Fruit fly (Drosophila melanogaster) whole organism, wandering third instar larva: ENCODE data around the gene Pten.

Experiments
- Abd-B ChIP-seq: fragments of >200 bp; optimal IDR thresholded peaks from 2 replicates; lab custom pipeline; 2017; ENCODE audit warnings: missing biosample characterization, missing genetic modification characterization
- CG32264 ChIP-seq: fragments of 200-800 bp; sonication (Bioruptor generic); optimal IDR thresholded peaks from 2 replicates; lab custom pipeline; 2016; ENCODE audit warnings: missing biosample characterization, missing genetic modification characterization
- CG9705 ChIP-seq: fragments of 200-800 bp; sonication (Bioruptor generic); optimal IDR thresholded peaks from 2 replicates; lab custom pipeline; 2018; ENCODE audit warnings: missing biosample characterization, mild to moderate bottlenecking, missing genetic modification characterization
- Dfd ChIP-seq: fragments of >200 bp; optimal IDR thresholded peaks from 2 replicates; lab custom pipeline; 2017; ENCODE audit warnings: missing biosample characterization, missing genetic modification characterization
- Dif ChIP-seq: fragments of 200-275, 200-300 bp; sonication (Bioruptor generic); optimal IDR thresholded peaks from 2 replicates; lab custom pipeline; 2018; ENCODE audit warnings: missing biosample characterization, missing genetic modification characterization; ENCODE audit not compliant: partially characterized antibody
- GATAd ChIP-seq: sonication (Bioruptor generic); optimal IDR thresholded peaks from 2 replicates; lab custom pipeline; 2016; ENCODE audit warnings: missing biosample characterization, missing genetic modification characterization
- HLH106 ChIP-seq: fragments of 200-800 bp; optimal IDR thresholded peaks from 3 replicates; lab custom pipeline; 2019; ENCODE audit warnings: missing biosample characterization, mild to moderate bottlenecking, missing genetic modification characterization, moderate library complexity
- Hnf4 ChIP-seq: fragments of 200-800 bp; sonication (Bioruptor generic); optimal IDR thresholded peaks from 2 replicates; lab custom pipeline; 2016; ENCODE audit warnings: missing biosample characterization, mild to moderate bottlenecking, missing genetic modification characterization
- Hr78 ChIP-seq: fragments of >200 bp; optimal IDR thresholded peaks from 2 replicates; lab custom pipeline; 2017; ENCODE audit warnings: missing biosample characterization, missing genetic modification characterization
- Hr83 ChIP-seq: fragments of 200-300 bp; sonication (Bioruptor generic); optimal IDR thresholded peaks from 2 replicates; lab custom pipeline; 2016; ENCODE audit warnings: missing biosample characterization, mild to moderate bottlenecking, missing genetic modification characterization, moderate library complexity; ENCODE audit not compliant: poor library complexity, severe bottlenecking
- Jra ChIP-seq: sonication (Bioruptor generic); optimal IDR thresholded peaks from 2 replicates; lab custom pipeline; 2016; ENCODE audit warnings: missing biosample characterization, missing genetic modification characterization
- Mio ChIP-seq: sonication (Bioruptor generic); optimal IDR thresholded peaks from 2 replicates; lab custom pipeline; 2016; ENCODE audit warnings: missing biosample characterization, missing genetic modification characterization
- OdsH ChIP-seq: fragments of 200-800 bp; sonication (Bioruptor generic); optimal IDR thresholded peaks from 2 replicates; lab custom pipeline; 2016; ENCODE audit warnings: missing biosample characterization, mild to moderate bottlenecking, missing genetic modification characterization
- Rel ChIP-seq, 2 experiments: fragments of 200-800 bp; sonication (Bioruptor generic) in 1 of 2; optimal IDR thresholded peaks; 2 replicates in 1 of 2; 3 replicates in 1 of 2; lab custom pipeline; 2016 to 2019; ENCODE audit warnings: mild to moderate bottlenecking in 2 of 2, missing biosample characterization in 2 of 2, missing genetic modification characterization in 2 of 2, moderate library complexity in 1 of 2
- Sp1 ChIP-seq: fragments of 200-800 bp; sonication (Bioruptor generic); optimal IDR thresholded peaks from 3 replicates; lab custom pipeline; 2019; ENCODE audit warnings: missing biosample characterization, mild to moderate bottlenecking, missing genetic modification characterization, moderate library complexity
- Vsx2 ChIP-seq: fragments of 200-300, 225-300 bp; sonication (Bioruptor generic); optimal IDR thresholded peaks from 2 replicates; lab custom pipeline; 2018; ENCODE audit warnings: missing biosample characterization, missing genetic modification characterization; ENCODE audit not compliant: partially characterized antibody
- br ChIP-seq: fragments of 200-800 bp; sonication (Bioruptor generic); optimal IDR thresholded peaks from 2 replicates; lab custom pipeline; 2016; ENCODE audit warnings: missing biosample characterization, missing genetic modification characterization
- brk ChIP-seq: fragments of 200-800 bp; sonication (Bioruptor generic); optimal IDR thresholded peaks from 2 replicates; lab custom pipeline; 2016; ENCODE audit warnings: missing biosample characterization, mild to moderate bottlenecking, missing genetic modification characterization
- dmrt93B ChIP-seq: fragments of 200-800 bp; sonication (Bioruptor generic); optimal IDR thresholded peaks from 2 replicates; lab custom pipeline; 2018; ENCODE audit warnings: missing biosample characterization, mild to moderate bottlenecking, missing genetic modification characterization
- ey ChIP-seq: fragments of 200-800 bp; sonication (Bioruptor generic); optimal IDR thresholded peaks from 2 replicates; lab custom pipeline; 2016; ENCODE audit warnings: missing biosample characterization, missing genetic modification characterization
- foxo ChIP-seq, 2 experiments: fragments of 200-800 bp; sonication (Bioruptor generic); optimal IDR thresholded peaks; 2 replicates in 1 of 2; 3 replicates in 1 of 2; lab custom pipeline; 2016 to 2017; ENCODE audit warnings: missing biosample characterization in 2 of 2, missing genetic modification characterization in 2 of 2
- fru ChIP-seq: fragments of 200-800 bp; sonication (Bioruptor generic); optimal IDR thresholded peaks from 3 replicates; lab custom pipeline; 2016; ENCODE audit warnings: missing biosample characterization, mild to moderate bottlenecking, missing genetic modification characterization
- h ChIP-seq: fragments of 200-800 bp; sonication (Bioruptor generic); optimal IDR thresholded peaks from 3 replicates; lab custom pipeline; 2016; ENCODE audit warnings: missing biosample characterization, mild to moderate bottlenecking, missing genetic modification characterization
- jim ChIP-seq: fragments of 175-275, 200-325 bp; sonication (Bioruptor generic); optimal IDR thresholded peaks from 2 replicates; lab custom pipeline; 2016; ENCODE audit warnings: missing biosample characterization, mild to moderate bottlenecking, missing genetic modification characterization
- lola ChIP-seq: fragments of >200 bp; optimal IDR thresholded peaks from 2 replicates; lab custom pipeline; 2017; ENCODE audit warnings: missing biosample characterization, missing genetic modification characterization
- pan ChIP-seq: fragments of >200 bp; optimal IDR thresholded peaks from 2 replicates; lab custom pipeline; 2017
- psq ChIP-seq: fragments of 200-800 bp; sonication (Bioruptor generic); optimal IDR thresholded peaks from 3 replicates; lab custom pipeline; 2017; ENCODE audit warnings: missing biosample characterization, mild to moderate bottlenecking, missing genetic modification characterization, moderate library complexity
- rgr ChIP-seq: fragments of 200-800 bp; sonication (Bioruptor generic); optimal IDR thresholded peaks from 3 replicates; lab custom pipeline; 2016; ENCODE audit warnings: missing biosample characterization, mild to moderate bottlenecking, missing genetic modification characterization
- sage ChIP-seq: fragments of 200-800 bp; sonication (Bioruptor generic); optimal IDR thresholded peaks from 2 replicates; lab custom pipeline; 2016; ENCODE audit warnings: missing biosample characterization, mild to moderate bottlenecking, missing genetic modification characterization
- tai ChIP-seq: sonication (Bioruptor generic); optimal IDR thresholded peaks from 2 replicates; lab custom pipeline; 2016; ENCODE audit warnings: missing biosample characterization, missing genetic modification characterization
- usp ChIP-seq: fragments of >200 bp; optimal IDR thresholded peaks from 2 replicates; lab custom pipeline; 2017; ENCODE audit warnings: missing biosample characterization, missing genetic modification characterization
- woc ChIP-seq: sonication (Bioruptor generic); optimal IDR thresholded peaks from 2 replicates; lab custom pipeline; 2016; ENCODE audit warnings: missing biosample characterization, mild to moderate bottlenecking, missing genetic modification characterization

Gene Pten

dm6 chr2L:10232152-10232816 lies 28.6 kb downstream of the Pten start, which contains the start of gene eEF1delta:
Gene eEF1delta, plus strand, starts transcription at chr2L:10232507.
- TF ChIP-seq woc (GFP tag; lab: Kevin White, UChicago) (peak; percentile 57), Sp1 (no peak)

dm6 chr2L:10231510-10231909 lies 29.3 kb downstream of the Pten start, which contains the start of gene ova:
Gene ova, minus strand, starts transcription at chr2L:10231692.
- no peak for TF ChIP-seq h (GFP tag; lab: Kevin White, UChicago)
- TF ChIP-seq br (GFP tag; lab: Kevin White, UChicago): no peak
- no peak for TF ChIP-seq sage (GFP tag; lab: Kevin White, UChicago)
- no peak for TF ChIP-seq dmrt93B
- no peak for TF ChIP-seq Hr78
- no peak for TF ChIP-seq Mio
- no peak for TF ChIP-seq jim (GFP tag; lab: Kevin White, UChicago)
- TF ChIP-seq usp (GFP tag; lab: Kevin White, UChicago): no peak
- no peak for TF ChIP-seq GATAd (GFP tag; lab: Kevin White, UChicago)
- no peak for TF ChIP-seq Dif
- no peak for TF ChIP-seq brk (GFP tag; lab: Kevin White, UChicago)
- no peak for TF ChIP-seq Jra (GFP tag; lab: Kevin White, UChicago)
- TF ChIP-seq, all 38 proteins: peak for 0

dm6 chr2L:10231092-10231494 lies 29.8 kb downstream of the Pten start:
- TF ChIP-seq Sp1 (peak; percentile 1), Jra (GFP tag; lab: Kevin White, UChicago) (no peak), Vsx2 (GFP tag; lab: Kevin White, UChicago) (no peak), Dif (no peak), foxo (GFP tag; optimal IDR thresholded peaks at IDR 0.05; lab: Kevin White, UChicago) (peak in 1 of 2 experiments; percentile 59), fru (GFP tag; lab: Kevin White, UChicago) (peak; percentile 55), tai (GFP tag; lab: Kevin White, UChicago) (peak; percentile 59), Hnf4 (GFP tag; lab: Kevin White, UChicago) (peak; percentile 22), h (GFP tag; lab: Kevin White, UChicago) (peak; percentile 66), OdsH (GFP tag; lab: Kevin White, UChicago) (peak; percentile 18), brk (GFP tag; lab: Kevin White, UChicago) (peak; percentile 43), ey (GFP tag; lab: Kevin White, UChicago) (peak; percentile 28), psq (GFP tag; lab: Kevin White, UChicago) (peak; percentile 32), Hr83 (GFP tag; lab: Kevin White, UChicago) (peak; percentile 40), rgr (peak; percentile 60), HLH106 (peak; percentile 19), CG9705 (GFP tag; lab: Kevin White, UChicago) (no peak)

- TF ChIP-seq usp (GFP tag; lab: Kevin White, UChicago) (no peak), Sp1 (no peak), rgr (no peak), CG32264 (no peak), Rel (GFP tag; optimal IDR thresholded peaks at IDR 0.05; lab: Kevin White, UChicago) (no peak), Rel (tag; optimal IDR thresholded peaks at IDR 0.05; lab: Kevin White, UChicago) (no peak), pan (lab: Kevin White, UChicago) (no peak), lola (GFP tag; lab: Kevin White, UChicago) (no peak), Dfd (GFP tag; lab: Kevin White, UChicago) (no peak), h (GFP tag; lab: Kevin White, UChicago) (no peak), Dif (no peak), woc (GFP tag; lab: Kevin White, UChicago) (no peak), Abd-B (GFP tag; lab: Kevin White, UChicago) (no peak), Vsx2 (GFP tag; lab: Kevin White, UChicago) (no peak), Jra (GFP tag; lab: Kevin White, UChicago) (no peak), jim (GFP tag; lab: Kevin White, UChicago) (no peak)
- TF ChIP-seq, all 38 proteins: peak for 0
Observed at dm6 chr2L:10230455-10230854, 30.4 kb downstream of the Pten start.
